Fruit fly (Drosophila melanogaster) whole organism, embryonic: ENCODE data around the gene SLC5A11.
A peak's percentile ranks its signal among the peaks of the same experiment; 100 is the strongest.

Experiments used
- Bgb ChIP-seq: fragments of 200-800 bp; sonication (Bioruptor generic); IDR thresholded peaks from 2 replicates; pipeline ENCODE4 v1.3.6; 2022; ENCODE audit warnings: missing biosample characterization, missing genetic modification characterization; ENCODE audit not compliant: partially characterized antibody
- CG10565 ChIP-seq: fragments of 200-800 bp; sonication (Bioruptor generic); optimal IDR thresholded peaks from 3 replicates; lab custom pipeline; 2016; ENCODE audit warnings: missing biosample characterization, mild to moderate bottlenecking, missing genetic modification characterization
- CG12942 ChIP-seq: fragments of 200-800 bp; sonication (Bioruptor generic); optimal IDR thresholded peaks from 3 replicates; lab custom pipeline; 2016; ENCODE audit warnings: missing biosample characterization, missing genetic modification characterization
- CG13424 ChIP-seq: fragments of 200-800 bp; sonication (Bioruptor generic); optimal IDR thresholded peaks from 2 replicates; lab custom pipeline; 2019; ENCODE audit warnings: missing biosample characterization, mild to moderate bottlenecking, missing genetic modification characterization, moderate library complexity
- CG16779 ChIP-seq: fragments of 200-800 bp; sonication (Bioruptor generic); IDR thresholded peaks from 2 replicates; pipeline ENCODE4 v1.3.6; 2022; ENCODE audit warnings: missing biosample characterization, missing genetic modification characterization
- CG18476 ChIP-seq: fragments of 200-800 bp; sonication (Bioruptor generic); optimal IDR thresholded peaks from 2 replicates; lab custom pipeline; 2016; ENCODE audit warnings: missing biosample characterization, mild to moderate bottlenecking, missing genetic modification characterization
- CG2678 ChIP-seq: fragments of 200-800 bp; sonication (Bioruptor generic); optimal IDR thresholded peaks from 3 replicates; lab custom pipeline; 2019; ENCODE audit warnings: missing biosample characterization, mild to moderate bottlenecking, missing genetic modification characterization, moderate library complexity
- CG31224 ChIP-seq: fragments of 200-800 bp; sonication (Bioruptor generic); IDR thresholded peaks from 2 replicates; pipeline ENCODE4 v1.3.6; 2022; ENCODE audit warnings: missing biosample characterization, missing genetic modification characterization
- CG3163 ChIP-seq: fragments of 200-800 bp; sonication (Bioruptor generic); optimal IDR thresholded peaks from 3 replicates; lab custom pipeline; 2016; ENCODE audit warnings: missing biosample characterization, missing genetic modification characterization
- CG33213 ChIP-seq: fragments of 200-800 bp; sonication (Bioruptor generic); optimal IDR thresholded peaks from 3 replicates; lab custom pipeline; 2016; ENCODE audit warnings: missing biosample characterization, missing genetic modification characterization
- CG33557 ChIP-seq: fragments of 200-800 bp; sonication (Bioruptor generic); optimal IDR thresholded peaks from 2 replicates; lab custom pipeline; 2019; ENCODE audit warnings: missing biosample characterization, mild to moderate bottlenecking, missing genetic modification characterization, moderate library complexity
- CG34224 ChIP-seq: fragments of 200-800 bp; sonication (Bioruptor generic); IDR thresholded peaks from 3 replicates; pipeline ENCODE4 v1.3.6; 2022; ENCODE audit warnings: missing biosample characterization, missing genetic modification characterization; ENCODE audit not compliant: partially characterized antibody
- CG3726 ChIP-seq: fragments of 200-800 bp; sonication (Bioruptor generic); IDR thresholded peaks from 3 replicates; pipeline ENCODE4, ENCODE4 v1.3.6; 2022; ENCODE audit warnings: missing biosample characterization, missing genetic modification characterization
- CG4360 ChIP-seq: fragments of 200-800 bp; sonication (Bioruptor generic); IDR thresholded peaks from 2 replicates; pipeline ENCODE4 v1.3.6; 2022; ENCODE audit warnings: missing biosample characterization, missing genetic modification characterization
- CG4854 ChIP-seq: fragments of 200-800 bp; sonication (Bioruptor generic); optimal IDR thresholded peaks from 2 replicates; lab custom pipeline; 2016; ENCODE audit warnings: missing biosample characterization, missing genetic modification characterization, inconsistent platforms
- CG7372 ChIP-seq: fragments of 200-800 bp; sonication (Bioruptor generic); IDR thresholded peaks from 2 replicates; pipeline ENCODE4 v1.3.6; 2022; ENCODE audit warnings: missing biosample characterization, missing genetic modification characterization
- CG7786 ChIP-seq: fragments of 200-800 bp; sonication (Bioruptor generic); optimal IDR thresholded peaks from 2 replicates; lab custom pipeline; 2016; ENCODE audit warnings: missing biosample characterization, missing genetic modification characterization
- CG7928 ChIP-seq: fragments of 200-800 bp; sonication (Bioruptor generic); optimal IDR thresholded peaks from 2 replicates; lab custom pipeline; 2017; ENCODE audit warnings: missing biosample characterization, mild to moderate bottlenecking, missing genetic modification characterization
- CG8924 ChIP-seq: fragments of 200-800 bp; optimal IDR thresholded peaks from 3 replicates; lab custom pipeline; 2019; ENCODE audit warnings: missing biosample characterization, mild to moderate bottlenecking, missing genetic modification characterization, moderate library complexity
- CkIIα-i1 ChIP-seq: fragments of 200-800 bp; sonication (Bioruptor generic); IDR thresholded peaks from 2 replicates; pipeline ENCODE4 v1.3.6; 2022; ENCODE audit warnings: missing biosample characterization, missing genetic modification characterization
- CoRest ChIP-seq: fragments of 200-800 bp; sonication (Bioruptor generic); optimal IDR thresholded peaks from 3 replicates; lab custom pipeline; 2018; ENCODE audit warnings: missing biosample characterization, mild to moderate bottlenecking, missing genetic modification characterization, moderate library complexity
- E2f2 ChIP-seq: fragments of 200-800 bp; sonication (Bioruptor generic); IDR thresholded peaks from 2 replicates; pipeline ENCODE4 v1.3.6; 2022; ENCODE audit warnings: missing biosample characterization, missing genetic modification characterization
- Hmx ChIP-seq: fragments of 200-800 bp; sonication (Bioruptor generic); optimal IDR thresholded peaks from 2 replicates; lab custom pipeline; 2016; ENCODE audit warnings: missing biosample characterization, missing genetic modification characterization
- Hr51 ChIP-seq, 2 experiments: fragments of 200-800 bp; sonication (Bioruptor generic); optimal IDR thresholded peaks; 2 replicates in 1 of 2; 3 replicates in 1 of 2; lab custom pipeline; 2016 to 2018; ENCODE audit warnings: missing biosample characterization in 2 of 2, missing genetic modification characterization in 2 of 2, mild to moderate bottlenecking in 1 of 2, moderate library complexity in 1 of 2
- NFAT ChIP-seq: fragments of 200-800 bp; sonication (Bioruptor generic); IDR thresholded peaks from 2 replicates; pipeline ENCODE4 v1.3.6; 2022; ENCODE audit warnings: missing biosample characterization, missing genetic modification characterization
- Vsx1 ChIP-seq: fragments of 200-800 bp; sonication (Bioruptor generic); optimal IDR thresholded peaks from 2 replicates; lab custom pipeline; 2017; ENCODE audit warnings: missing biosample characterization, mild to moderate bottlenecking, missing genetic modification characterization, missing genetic modification reagents
- Xrp1 ChIP-seq: fragments of 200-800 bp; sonication (Bioruptor generic); IDR thresholded peaks from 2 replicates; pipeline ENCODE4 v1.3.6; 2022; ENCODE audit warnings: missing biosample characterization, missing genetic modification characterization
- abd-A ChIP-seq: fragments of 200-800 bp; sonication (Bioruptor generic); optimal IDR thresholded peaks from 3 replicates; lab custom pipeline; 2019; ENCODE audit warnings: missing biosample characterization, mild to moderate bottlenecking, missing genetic modification characterization, moderate library complexity
- al ChIP-seq: fragments of 200-800 bp; sonication (Bioruptor generic); IDR thresholded peaks from 2 replicates; pipeline ENCODE4 v1.3.6; 2022; ENCODE audit warnings: missing biosample characterization, missing genetic modification characterization
- amos ChIP-seq: fragments of 200-800 bp; sonication (Bioruptor generic); IDR thresholded peaks from 2 replicates; pipeline ENCODE4 v1.3.6; 2022; ENCODE audit warnings: missing biosample characterization, missing genetic modification characterization; ENCODE audit not compliant: partially characterized antibody
- chinmo ChIP-seq: fragments of 200-800 bp; sonication (Bioruptor generic); IDR thresholded peaks from 4 replicates; pipeline ENCODE4 v1.3.6; 2022; ENCODE audit warnings: missing biosample characterization, missing genetic modification characterization; ENCODE audit not compliant: partially characterized antibody
- crc ChIP-seq: fragments of 200-800 bp; sonication (Bioruptor generic); optimal IDR thresholded peaks from 2 replicates; lab custom pipeline; 2016; ENCODE audit warnings: missing biosample characterization, missing genetic modification characterization
- dan ChIP-seq: fragments of 200-800 bp; sonication (Bioruptor generic); IDR thresholded peaks from 2 replicates; pipeline ENCODE4 v1.3.6; 2022; ENCODE audit warnings: missing biosample characterization, missing genetic modification characterization
- fru ChIP-seq: fragments of >200 bp; optimal IDR thresholded peaks from 2 replicates; lab custom pipeline; 2017
- hbn ChIP-seq: fragments of 200-800 bp; sonication (Bioruptor generic); IDR thresholded peaks from 2 replicates; pipeline ENCODE4 v1.3.6; 2022; ENCODE audit warnings: missing biosample characterization, missing genetic modification characterization; ENCODE audit not compliant: partially characterized antibody
- hkb ChIP-seq, 2 experiments: fragments of 200-800 bp in 1 of 2; fragments of >200 bp in 1 of 2; sonication (Bioruptor generic) in 1 of 2; IDR thresholded peaks in 1 of 2; optimal IDR thresholded peaks in 1 of 2; 2 replicates each; pipeline versions ENCODE4 v1.3.6 to Lab custom; 2017 to 2022; ENCODE audit warnings: missing biosample characterization in 1 of 2, missing genetic modification characterization in 1 of 2
- jing ChIP-seq: fragments of 200-800 bp; sonication (Bioruptor generic); optimal IDR thresholded peaks from 2 replicates; lab custom pipeline; 2018; ENCODE audit warnings: missing biosample characterization, mild to moderate bottlenecking, missing genetic modification characterization
- kah ChIP-seq: fragments of 200-800 bp; sonication (Bioruptor generic); optimal IDR thresholded peaks from 2 replicates; lab custom pipeline; 2018; ENCODE audit warnings: missing biosample characterization, mild to moderate bottlenecking, missing genetic modification characterization
- lmd ChIP-seq: fragments of 200-800 bp; sonication (Bioruptor generic); IDR thresholded peaks from 2 replicates; pipeline ENCODE4 v1.3.6; 2022; ENCODE audit warnings: missing biosample characterization, missing genetic modification characterization
- mirr ChIP-seq: fragments of 200-800 bp; sonication (Bioruptor generic); optimal IDR thresholded peaks from 3 replicates; lab custom pipeline; 2018; ENCODE audit warnings: missing biosample characterization, mild to moderate bottlenecking, missing genetic modification characterization
- pita ChIP-seq: fragments of 200-800 bp; sonication (Bioruptor generic); optimal IDR thresholded peaks from 2 replicates; lab custom pipeline; 2017; ENCODE audit warnings: missing biosample characterization, mild to moderate bottlenecking, missing genetic modification characterization
- salm ChIP-seq: fragments of 200-800 bp; sonication (Bioruptor generic); optimal IDR thresholded peaks from 2 replicates; lab custom pipeline; 2018; ENCODE audit warnings: missing biosample characterization, mild to moderate bottlenecking, missing genetic modification characterization
- sens-2 ChIP-seq: fragments of 200-800 bp; sonication (Bioruptor generic); IDR thresholded peaks from 2 replicates; pipeline ENCODE4 v1.3.6; 2022; ENCODE audit warnings: missing biosample characterization, missing genetic modification characterization
- sqz ChIP-seq: fragments of 200-800 bp; sonication (Bioruptor generic); optimal IDR thresholded peaks from 3 replicates; lab custom pipeline; 2018; ENCODE audit warnings: missing biosample characterization, mild to moderate bottlenecking, missing genetic modification characterization
- tgo ChIP-seq: fragments of 200-800 bp; sonication (Bioruptor generic); IDR thresholded peaks from 3 replicates; pipeline ENCODE4 v1.3.6; 2022; ENCODE audit warnings: missing biosample characterization, missing genetic modification characterization
- twi ChIP-seq: fragments of 200-800 bp; optimal IDR thresholded peaks from 2 replicates; lab custom pipeline; 2019; ENCODE audit warnings: missing biosample characterization, mild to moderate bottlenecking, missing genetic modification characterization, moderate library complexity
- wek ChIP-seq: fragments of 200-800 bp; sonication (Bioruptor generic); optimal IDR thresholded peaks from 3 replicates; lab custom pipeline; 2018; ENCODE audit warnings: missing biosample characterization, mild to moderate bottlenecking, missing genetic modification characterization, moderate library complexity
- zen ChIP-seq: fragments of 200-800 bp; sonication (Bioruptor generic); optimal IDR thresholded peaks from 3 replicates; lab custom pipeline; 2018; ENCODE audit warnings: missing biosample characterization, mild to moderate bottlenecking, missing genetic modification characterization, moderate library complexity

SLC5A11 gene

DNA sequence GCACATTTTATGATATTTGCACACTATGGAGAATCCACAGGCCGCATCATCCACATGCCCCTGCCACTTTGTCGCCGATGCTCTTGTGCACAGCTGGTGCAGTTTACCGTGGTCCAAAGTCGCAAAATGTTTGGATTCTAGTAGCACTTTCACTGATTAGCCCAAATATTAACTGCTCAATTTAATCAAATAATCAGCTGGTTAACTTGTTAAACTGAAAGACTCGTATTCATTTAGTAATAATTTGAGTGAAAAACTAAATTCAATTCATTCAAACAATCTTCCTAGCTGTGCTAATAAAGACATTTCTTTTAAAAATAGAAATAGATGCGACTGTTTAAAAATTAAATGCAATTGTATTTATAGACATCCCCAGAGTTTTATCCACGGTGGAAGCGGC lies 36.9 kb downstream of the SLC5A11 start:
- TF ChIP-seq CG33213 (GFP tag; lab: Kevin White, UChicago) (no peak), CkIIα-i1 (GFP tag; lab: Robert Waterston, UW) (no peak), CG7928 (no peak), CG10565 (GFP tag; lab: Kevin White, UChicago) (no peak), CG4360 (GFP tag; lab: Robert Waterston, UW) (no peak), sens-2 (GFP tag; lab: Robert Waterston, UW) (no peak), abd-A (tag; lab: Kevin White, UChicago) (no peak), Vsx1 (GFP tag; lab: Kevin White, UChicago) (no peak), hbn (no peak)
- TF ChIP-seq, all 482 proteins: peak for 0

DNA sequence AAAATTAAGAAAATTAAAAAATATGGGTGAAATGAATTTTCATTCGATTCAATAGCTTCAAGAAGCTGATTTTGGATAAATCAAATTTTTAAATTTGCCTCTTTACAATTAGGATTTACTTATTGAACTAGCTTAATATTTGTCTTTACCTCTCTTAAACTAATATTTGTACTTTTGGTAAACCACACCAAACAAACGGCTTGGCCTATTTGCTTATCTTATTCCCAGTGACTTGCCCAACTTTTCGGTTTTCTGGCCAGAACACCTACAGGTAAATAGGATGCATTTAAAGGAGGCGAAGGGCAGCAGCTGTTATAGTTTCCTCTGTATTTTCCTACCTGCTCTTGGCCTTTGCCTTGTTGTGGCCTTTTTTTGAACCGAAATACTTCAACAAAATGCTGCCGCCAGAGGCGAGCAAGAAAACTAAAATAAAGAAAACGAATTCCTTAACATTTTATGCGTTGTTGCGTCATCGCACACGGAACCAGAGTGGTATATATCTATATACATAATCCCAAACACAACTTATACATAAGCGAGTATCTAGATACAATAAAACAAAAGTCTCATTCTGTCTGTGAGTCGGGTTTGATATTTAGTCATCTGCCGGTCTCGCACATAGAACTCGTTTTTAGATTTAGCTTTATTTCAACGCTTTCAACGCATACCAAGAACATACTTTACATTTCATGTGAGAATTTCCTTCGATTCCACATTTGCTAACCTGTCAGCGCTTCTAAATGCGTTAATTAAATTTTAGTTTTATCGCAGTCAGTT lies 38.9 kb downstream of the SLC5A11 start:
- TF ChIP-seq mirr (GFP tag; lab: Kevin White, UChicago) = no peak
- TF ChIP-seq kah (GFP tag; lab: Kevin White, UChicago) = no peak
- TF ChIP-seq CG16779 (GFP tag; lab: Robert Waterston, UW) = no peak
- TF ChIP-seq salm (tag; lab: Kevin White, UChicago) = no peak
- no peak for TF ChIP-seq CG18476 (GFP tag; lab: Kevin White, UChicago)
- TF ChIP-seq CG8924 (tag; lab: Kevin White, UChicago) = peak; percentile 55
- TF ChIP-seq CG13424 (tag; lab: Kevin White, UChicago) = no peak
- no peak for TF ChIP-seq CG7372
- no peak for TF ChIP-seq jing (GFP tag; lab: Kevin White, UChicago)
- peak; percentile 51; the same call in 1 of the 2 replicates for TF ChIP-seq Xrp1
- TF ChIP-seq crc (GFP tag; lab: Kevin White, UChicago) = no peak
- no peak for TF ChIP-seq CG3726 (GFP tag; lab: Robert Waterston, UW)
- no peak for TF ChIP-seq tgo (GFP tag; lab: Robert Waterston, UW)
- TF ChIP-seq CG12942 (GFP tag; lab: Kevin White, UChicago) = no peak
- TF ChIP-seq CG2678 (tag; lab: Kevin White, UChicago) = peak; percentile 36
- TF ChIP-seq Hmx = no peak
- no peak for TF ChIP-seq pita
- TF ChIP-seq zen = peak; percentile 73
- TF ChIP-seq E2f2 (GFP tag; lab: Robert Waterston, UW) = no peak
- TF ChIP-seq CoRest = peak; percentile 1
- TF ChIP-seq amos = no peak
- peak; percentile 57 for TF ChIP-seq CG33557
- TF ChIP-seq Bgb = no peak
- no peak for TF ChIP-seq al
- no peak for TF ChIP-seq wek (GFP tag; lab: Kevin White, UChicago)
- no peak for TF ChIP-seq Hr51 (GFP tag; optimal IDR thresholded peaks at IDR 0.05; lab: Kevin White, UChicago)
- TF ChIP-seq CG34224 (GFP tag; lab: Robert Waterston, UW) = no peak
- TF ChIP-seq CG7786 (GFP tag; lab: Kevin White, UChicago) = no peak
- TF ChIP-seq CG3163 = no peak
- TF ChIP-seq CG31224 (GFP tag; lab: Robert Waterston, UW) = no peak
- no peak for TF ChIP-seq twi (tag; lab: Kevin White, UChicago)
- TF ChIP-seq lmd = no peak
- no peak for TF ChIP-seq hkb (optimal IDR thresholded peaks at IDR 0.05; lab: Kevin White, UChicago)
- TF ChIP-seq hkb (GFP tag; IDR thresholded peaks at IDR 0.05; lab: Robert Waterston, UW) = no peak
- no peak for TF ChIP-seq fru (lab: Kevin White, UChicago)
- TF ChIP-seq CG4854 (GFP tag; lab: Kevin White, UChicago) = no peak
- TF ChIP-seq NFAT (GFP tag; lab: Robert Waterston, UW) = no peak
- no peak for TF ChIP-seq dan (GFP tag; lab: Robert Waterston, UW)
- TF ChIP-seq chinmo (GFP tag; lab: Robert Waterston, UW) = 0 out of 4 replicates have a peak, but pooled peaks have one; percentile 61
- TF ChIP-seq sqz (GFP tag; lab: Kevin White, UChicago) = no peak
